Worm (Caenorhabditis elegans) whole organism, late embryonic: Measurements from ENCODE around the gene ZK856.19.

Experiments
- F13H6.1 ChIP-seq: sonication (generic microtip); optimal IDR thresholded peaks from 2 replicates; lab custom pipeline; 2016; ENCODE audit warnings: missing genetic modification characterization, missing compliant biosample characterization
- K09A11.1 ChIP-seq: sonication (generic microtip); optimal IDR thresholded peaks from 2 replicates; lab custom pipeline; 2017; ENCODE audit warnings: antibody characterized with exemption, mild to moderate bottlenecking, missing genetic modification characterization, missing compliant biosample characterization; ENCODE audit not compliant: insufficient read depth
- ceh-2 ChIP-seq: sonication (generic microtip); optimal IDR thresholded peaks from 2 replicates; lab custom pipeline; 2016; ENCODE audit warnings: missing genotype, missing genetic modification characterization, missing compliant biosample characterization
- ceh-22 ChIP-seq: sonication (generic microtip); optimal IDR thresholded peaks from 2 replicates; lab custom pipeline; 2017; ENCODE audit warnings: missing biosample characterization, missing genetic modification characterization
- dve-1 ChIP-seq: sonication (generic microtip); optimal IDR thresholded peaks from 2 replicates; lab custom pipeline; 2017; ENCODE audit warnings: antibody characterized with exemption, mild to moderate bottlenecking, missing genetic modification characterization, missing compliant biosample characterization
- gmeb-2 ChIP-seq: sonication (generic microtip); optimal IDR thresholded peaks from 2 replicates; lab custom pipeline; 2016; ENCODE audit warnings: missing genetic modification characterization, inconsistent platforms, missing compliant biosample characterization
- lin-11 ChIP-seq: fragments of 200-800 bp; sonication (Bioruptor generic); optimal IDR thresholded peaks from 2 replicates; lab custom pipeline; 2018; ENCODE audit warnings: mild to moderate bottlenecking, missing genetic modification characterization, missing compliant biosample characterization
- pat-9 ChIP-seq: fragments of 200-800 bp; sonication (Bioruptor generic); optimal IDR thresholded peaks from 2 replicates; lab custom pipeline; 2018; ENCODE audit warnings: mild to moderate bottlenecking, missing genetic modification characterization, moderate library complexity, missing compliant biosample characterization
- pqm-1 ChIP-seq: sonication (generic microtip); optimal IDR thresholded peaks from 2 replicates; lab custom pipeline; 2016; ENCODE audit warnings: missing genetic modification characterization, missing compliant biosample characterization
- ztf-16 ChIP-seq: sonication (generic microtip); optimal IDR thresholded peaks from 2 replicates; lab custom pipeline; 2017; ENCODE audit warnings: missing genetic modification characterization, missing compliant biosample characterization

DNA sequence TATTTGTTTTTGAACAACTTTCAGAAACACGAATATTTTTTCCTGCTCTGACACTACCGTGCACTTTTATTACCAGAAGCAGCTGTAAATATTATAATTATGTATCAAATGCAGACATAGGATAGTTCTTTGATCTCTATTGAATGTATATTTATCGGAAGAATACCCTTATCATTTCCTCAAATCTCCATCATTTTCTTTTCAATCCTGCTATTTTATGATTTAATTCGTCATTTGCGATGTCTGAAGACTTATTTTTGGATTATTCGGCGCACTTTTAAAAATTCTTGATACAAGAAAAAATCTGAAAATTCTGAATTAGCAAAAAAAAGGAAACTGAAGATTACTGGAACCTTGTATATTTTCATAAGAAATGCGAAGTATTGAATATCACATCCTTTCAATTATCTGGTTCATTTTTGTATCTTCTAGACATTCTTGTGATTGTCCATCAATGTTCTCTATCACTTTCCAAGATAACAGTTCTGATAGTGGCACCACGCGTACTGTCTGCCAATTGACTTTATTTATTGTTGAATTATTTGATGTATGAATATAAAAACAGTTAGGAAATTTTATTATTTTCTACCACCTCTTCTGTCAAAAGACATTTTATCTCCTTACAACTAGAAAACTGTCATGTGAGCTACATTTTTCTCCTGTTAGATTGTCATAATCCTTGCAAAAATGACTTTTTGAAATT is 39.5 kb upstream of the ZK856.19 start:
- TF ChIP-seq gmeb-2 (tag; lab: Kevin White, UChicago): no peak
- no peak for TF ChIP-seq K09A11.1 (tag; lab: Kevin White, UChicago)
- no peak for TF ChIP-seq ceh-2 (tag; lab: Kevin White, UChicago)
- no peak for TF ChIP-seq pqm-1 (tag; lab: Kevin White, UChicago)
- no peak for TF ChIP-seq ztf-16 (tag; lab: Kevin White, UChicago)
- no peak for TF ChIP-seq ceh-22 (tag; lab: Kevin White, UChicago)
- TF ChIP-seq dve-1: no peak
- TF ChIP-seq F13H6.1 (tag; lab: Kevin White, UChicago): no peak
- no peak for TF ChIP-seq lin-11 (tag; lab: Kevin White, UChicago)
- TF ChIP-seq pat-9 (tag; lab: Kevin White, UChicago): no peak
